Fruit fly (Drosophila melanogaster): ENCODE data around the gene Ctr1C.

The Ctr1C gene

dm6 chr3R:30918872-30919271 lies 45.2 kb downstream of the Ctr1C start:
- no peak for TF ChIP-seq sage (GFP tag; optimal IDR thresholded peaks at IDR 0.05)
- no peak for TF ChIP-seq Dfd (GFP tag; optimal IDR thresholded peaks at IDR 0.05)
- no peak for TF ChIP-seq dl (GFP tag; optimal IDR thresholded peaks at IDR 0.05; ENCODE audit: insufficient read depth in 1 of 2, partially characterized antibody in 2 of 2)
- no peak for TF ChIP-seq woc (GFP tag; optimal IDR thresholded peaks at IDR 0.05)
- TF ChIP-seq CG9705 (GFP tag; optimal IDR thresholded peaks at IDR 0.05): no peak
- TF ChIP-seq Jra (GFP tag; optimal IDR thresholded peaks at IDR 0.05): no peak
- TF ChIP-seq sv (GFP tag; optimal IDR thresholded peaks at IDR 0.05): no peak
- TF ChIP-seq Dif (GFP tag; optimal IDR thresholded peaks at IDR 0.05; ENCODE audit: partially characterized antibody): no peak
- no peak for TF ChIP-seq Hr83 (GFP tag; optimal IDR thresholded peaks at IDR 0.05; ENCODE audit: poor library complexity, severe bottlenecking)
- TF ChIP-seq h (GFP tag; optimal IDR thresholded peaks at IDR 0.05): no peak
- TF ChIP-seq CG32264 (GFP tag; optimal IDR thresholded peaks at IDR 0.05): no peak

- no peak for TF ChIP-seq psq (GFP tag; optimal IDR thresholded peaks at IDR 0.05)
- no peak for TF ChIP-seq dsf (GFP tag; optimal IDR thresholded peaks at IDR 0.05; ENCODE audit: borderline replicate concordance)
- TF ChIP-seq Dfd (GFP tag; optimal IDR thresholded peaks at IDR 0.05): peak; percentile 94
- TF ChIP-seq CG9705 (GFP tag; optimal IDR thresholded peaks at IDR 0.05): no peak
Observed at dm6 chr3R:30916024-30916423, 48.1 kb downstream of the Ctr1C start.

dm6 chr3R:30915235-30915634 lies 48.9 kb downstream of the Ctr1C start:
- no peak for TF ChIP-seq Rel (GFP tag; optimal IDR thresholded peaks at IDR 0.05)
- TF ChIP-seq Rel (tag; optimal IDR thresholded peaks at IDR 0.05): no peak
- TF ChIP-seq lola (GFP tag; optimal IDR thresholded peaks at IDR 0.05): no peak
- no peak for TF ChIP-seq br (GFP tag; optimal IDR thresholded peaks at IDR 0.05)
- TF ChIP-seq HLH106 (tag; optimal IDR thresholded peaks at IDR 0.05): no peak
- TF ChIP-seq GATAd (GFP tag; optimal IDR thresholded peaks at IDR 0.05): no peak
- no peak for TF ChIP-seq pan (optimal IDR thresholded peaks at IDR 0.05)
- TF ChIP-seq sage (GFP tag; optimal IDR thresholded peaks at IDR 0.05): no peak

- TF ChIP-seq OdsH (GFP tag; optimal IDR thresholded peaks at IDR 0.05) (peak; percentile 7), psq (GFP tag; optimal IDR thresholded peaks at IDR 0.05) (no peak), sv (GFP tag; optimal IDR thresholded peaks at IDR 0.05) (no peak), Sp1 (GFP tag; optimal IDR thresholded peaks at IDR 0.05) (peak; percentile 5), h (GFP tag; optimal IDR thresholded peaks at IDR 0.05) (peak; percentile 3)
Observed at dm6 chr3R:30913704-30914103, 50.4 kb downstream of the Ctr1C start.

All from whole organism, wandering third instar larva.